Fruit fly (Drosophila melanogaster) Kc167 (cell line): ENCODE data around the gene Tsp.

ENCODE experiments used
- Myc ChIP-seq: fragments of >200 bp; optimal IDR thresholded peaks from 2 replicates; lab custom pipeline; 2017; ENCODE audit warnings: missing external identifiers
- Sin3A ChIP-seq: fragments of >200 bp; optimal IDR thresholded peaks from 2 replicates; lab custom pipeline; 2018; ENCODE audit warnings: missing external identifiers
- h ChIP-seq: fragments of >200 bp; optimal IDR thresholded peaks from 3 replicates; lab custom pipeline; 2018; ENCODE audit warnings: missing external identifiers
- insv ChIP-seq: fragments of >200 bp; optimal IDR thresholded peaks from 3 replicates; lab custom pipeline; 2018; ENCODE audit warnings: missing external identifiers
- psq ChIP-seq: fragments of >200 bp; optimal IDR thresholded peaks from 2 replicates; lab custom pipeline; 2017; ENCODE audit warnings: missing external identifiers
- ttk ChIP-seq: sonication (Bioruptor generic); optimal IDR thresholded peaks from 2 replicates; lab custom pipeline; 2017; ENCODE audit warnings: missing external identifiers

Gene Tsp

dm6 chr2L:6649085-6649754 lies 59.7 kb downstream of the Tsp start, which contains the start of the genes CG31635 and Tango1:
TSS of gene CG31635 (minus strand) at chr2L:6649114.
TSS of gene Tango1 (plus strand) at chr2L:6649388.
- TF ChIP-seq Myc (lab: Kevin White, UChicago) = no peak
- TF ChIP-seq ttk (lab: Kevin White, UChicago) = no peak
- no peak for TF ChIP-seq h (lab: Kevin White, UChicago)
- no peak for TF ChIP-seq insv (lab: Kevin White, UChicago)
- no peak for TF ChIP-seq Sin3A (lab: Kevin White, UChicago)
- TF ChIP-seq psq = no peak

dm6 chr2L:6648163-6648628 lies 60.7 kb downstream of the Tsp start:
- TF ChIP-seq insv (lab: Kevin White, UChicago) (no peak), Myc (lab: Kevin White, UChicago) (no peak), psq (no peak), Sin3A (lab: Kevin White, UChicago) (no peak), ttk (lab: Kevin White, UChicago) (no peak), h (lab: Kevin White, UChicago) (no peak)

dm6 chr2L:6647103-6647711 lies 61.7 kb downstream of the Tsp start:
- no peak for TF ChIP-seq h (lab: Kevin White, UChicago)
- no peak for TF ChIP-seq Sin3A (lab: Kevin White, UChicago)
- TF ChIP-seq insv (lab: Kevin White, UChicago) = no peak

dm6 chr2L:6644421-6645059 lies 64.3 kb downstream of the Tsp start:
- TF ChIP-seq Sin3A (lab: Kevin White, UChicago) (no peak), psq (no peak), ttk (lab: Kevin White, UChicago) (no peak), insv (lab: Kevin White, UChicago) (no peak), Myc (lab: Kevin White, UChicago) (no peak)

- TF ChIP-seq Myc (lab: Kevin White, UChicago) = no peak
- no peak for TF ChIP-seq insv (lab: Kevin White, UChicago)
- no peak for TF ChIP-seq psq
- TF ChIP-seq Sin3A (lab: Kevin White, UChicago) = no peak
- no peak for TF ChIP-seq ttk (lab: Kevin White, UChicago)
- no peak for TF ChIP-seq h (lab: Kevin White, UChicago)
These were observed 65.6 kb downstream of the Tsp start for dm6 chr2L:6643218-6643756.
